Worm (Caenorhabditis elegans) whole organism, late embryonic: ENCODE results near the gene F49E12.7.

Source experiments
- hlh-13 ChIP-seq: fragments of 200-800 bp; sonication (Bioruptor generic); optimal IDR thresholded peaks from 2 replicates; lab custom pipeline; 2018; ENCODE audit warnings: mild to moderate bottlenecking, missing genetic modification characterization, missing compliant biosample characterization
- lin-11 ChIP-seq: fragments of 200-800 bp; sonication (Bioruptor generic); optimal IDR thresholded peaks from 2 replicates; lab custom pipeline; 2018; ENCODE audit warnings: mild to moderate bottlenecking, missing genetic modification characterization, missing compliant biosample characterization
- pha-2 ChIP-seq: sonication (generic microtip); optimal IDR thresholded peaks from 2 replicates; lab custom pipeline; 2017; ENCODE audit warnings: mild to moderate bottlenecking, missing genetic modification characterization, missing compliant biosample characterization
- pros-1 ChIP-seq: fragments of 150-350 bp; optimal IDR thresholded peaks from 2 replicates; lab custom pipeline; 2014; ENCODE audit warnings: missing biosample characterization, missing genetic modification reagents, missing genetic modification characterization
- sox-4 ChIP-seq: sonication (generic microtip); optimal IDR thresholded peaks from 2 replicates; lab custom pipeline; 2017; ENCODE audit warnings: mild to moderate bottlenecking, missing genetic modification characterization, inconsistent platforms, missing compliant biosample characterization
- syd-9 ChIP-seq: sonication (generic microtip); optimal IDR thresholded peaks from 2 replicates; lab custom pipeline; 2016; ENCODE audit warnings: mild to moderate bottlenecking, missing genetic modification characterization, moderate library complexity, missing compliant biosample characterization
- tbx-2 ChIP-seq: sonication (generic microtip); optimal IDR thresholded peaks from 2 replicates; lab custom pipeline; 2016; ENCODE audit warnings: missing genetic modification characterization, missing compliant biosample characterization

ce11 chrII:8369059-8369458 lies 26.9 kb downstream of the F49E12.7 start, which contains the start of gene amt-3:
- TF ChIP-seq pros-1 (tag; lab: Kevin White, UChicago): no peak
- TF ChIP-seq pha-2 (tag; lab: Kevin White, UChicago): no peak
- TF ChIP-seq lin-11: no peak
- no peak for TF ChIP-seq hlh-13 (GFP tag; lab: Kevin White, UChicago)
- no peak for TF ChIP-seq tbx-2 (tag; lab: Kevin White, UChicago)
- no peak for TF ChIP-seq syd-9 (tag; lab: Kevin White, UChicago)
- TF ChIP-seq sox-4 (tag; lab: Kevin White, UChicago): no peak
